Worm (Caenorhabditis elegans) whole organism, L4 larva: Measurements from ENCODE around the gene F01D5.2.

Experiments used
- F44E2.7 ChIP-seq: fragments of 200-800 bp; sonication (Bioruptor generic); IDR thresholded peaks from 2 replicates; pipeline ENCODE4 v2.1.2; 2022; ENCODE audit warnings: missing genetic modification characterization, missing compliant biosample characterization
- F49E8.2 ChIP-seq: sonication (generic microtip); optimal IDR thresholded peaks from 2 replicates; lab custom pipeline; 2016; ENCODE audit warnings: missing compliant biosample characterization, mild to moderate bottlenecking, missing genetic modification characterization, borderline replicate concordance
- Y5F2A.4 ChIP-seq: fragments of 200-800 bp; sonication (Bioruptor generic); optimal IDR thresholded peaks from 2 replicates; lab custom pipeline; 2018; ENCODE audit warnings: mild to moderate bottlenecking, missing genetic modification characterization, missing compliant biosample characterization
- dve-1 ChIP-seq: sonication (generic microtip); optimal IDR thresholded peaks from 2 replicates; lab custom pipeline; 2017; ENCODE audit warnings: antibody characterized with exemption, mild to moderate bottlenecking, missing genetic modification characterization, missing compliant biosample characterization; ENCODE audit not compliant: insufficient read depth
- lin-15B ChIP-seq: fragments of 150-350 bp; sonication (generic microtip); optimal IDR thresholded peaks from 3 replicates; lab custom pipeline; 2014; ENCODE audit warnings: missing biosample characterization, missing genetic modification characterization
- madf-5 ChIP-seq, 2 experiments: fragments of 200-800 bp; sonication (Bioruptor generic); IDR thresholded peaks; 2 replicates each; pipeline ENCODE4 v1.3.6; 2022; ENCODE audit warnings: missing compliant biosample characterization in 2 of 2, missing genetic modification characterization in 2 of 2
- mxl-2 ChIP-seq: fragments of 200-800 bp; sonication (Bioruptor generic); conservative IDR thresholded peaks from 2 replicates; pipeline ENCODE4 v1.3.6; 2022; ENCODE audit warnings: missing genetic modification reagents, missing genetic modification characterization, missing compliant biosample characterization
- nhr-237 ChIP-seq: sonication (generic microtip); optimal IDR thresholded peaks from 2 replicates; lab custom pipeline; 2017; ENCODE audit warnings: missing biosample characterization, missing genetic modification characterization
- nhr-28 ChIP-seq: fragments of 150-350 bp; optimal IDR thresholded peaks from 2 replicates; lab custom pipeline; 2014; ENCODE audit warnings: missing biosample characterization, missing genetic modification characterization
- pha-4 ChIP-seq, 2 experiments: fragments of 150-350 bp in 1 of 2; fragments of 200-800 bp in 1 of 2; sonication (Bioruptor generic) in 1 of 2; IDR thresholded peaks in 1 of 2; optimal IDR thresholded peaks in 1 of 2; 2 replicates each; pipeline versions ENCODE4 v1.3.6 to Lab custom; 2014 to 2022; ENCODE audit warnings: missing genetic modification characterization in 2 of 2, missing genetic modification reagents in 2 of 2, missing biosample characterization in 1 of 2, missing compliant biosample characterization in 1 of 2
- spr-3 ChIP-seq: fragments of 200-800 bp; sonication (Bioruptor generic); optimal IDR thresholded peaks from 2 replicates; lab custom pipeline; 2018; ENCODE audit warnings: mild to moderate bottlenecking, missing genetic modification characterization, missing compliant biosample characterization
- unc-62 ChIP-seq, 3 experiments: fragments of 150-350 bp in 1 of 3; sonication (generic microtip); optimal IDR thresholded peaks in 2 of 3; peaks in 1 of 3; 1 replicate in 1 of 3; 2 replicates in 2 of 3; lab custom pipeline; 2014 to 2017; ENCODE audit warnings: missing biosample characterization in 3 of 3, missing genetic modification characterization in 3 of 3, missing genetic modification reagents in 3 of 3, missing genotype in 1 of 3
- vab-7 ChIP-seq: fragments of 200-800 bp; sonication (Bioruptor generic); IDR thresholded peaks from 2 replicates; pipeline ENCODE4 v1.3.6; 2022; ENCODE audit warnings: missing genetic modification reagents, missing genetic modification characterization, missing compliant biosample characterization

- TF ChIP-seq F44E2.7 (GFP tag; lab: Robert Waterston, UW) = no peak
- no peak for TF ChIP-seq nhr-237 (tag; lab: Kevin White, UChicago)
- no peak for TF ChIP-seq lin-15B (tag; lab: Kevin White, UChicago)
- TF ChIP-seq dve-1 (tag; lab: Kevin White, UChicago) = peak; percentile 64
- TF ChIP-seq Y5F2A.4 (GFP tag; lab: Kevin White, UChicago) = no peak
- TF ChIP-seq unc-62 (GFP tag; optimal IDR thresholded peaks at IDR 0.05 in 1 of 2; lab: Kevin White, UChicago) = no peak
- TF ChIP-seq unc-62 (tag; optimal IDR thresholded peaks at IDR 0.05; lab: Kevin White, UChicago) = no peak
- TF ChIP-seq vab-7 (GFP tag; lab: Robert Waterston, UW) = no peak
- no peak for TF ChIP-seq pha-4 (GFP tag; IDR thresholded peaks at IDR 0.05; lab: Robert Waterston, UW)
- no peak for TF ChIP-seq pha-4 (tag; optimal IDR thresholded peaks at IDR 0.05; lab: Kevin White, UChicago)
- TF ChIP-seq F49E8.2 (tag; lab: Kevin White, UChicago) = no peak
- peak; percentile 65 for TF ChIP-seq nhr-28 (tag; lab: Kevin White, UChicago)
- TF ChIP-seq mxl-2 (GFP tag; lab: Robert Waterston, UW) = no peak
- TF ChIP-seq madf-5 (GFP tag; IDR thresholded peaks at IDR 0.05; lab: Robert Waterston, UW) = no peak
- TF ChIP-seq spr-3 (GFP tag; lab: Kevin White, UChicago) = no peak
Observed at ce11 chrII:13957437-13957836, 41.4 kb downstream of the F01D5.2 start, which contains the start of gene zip-3.
